Fruit fly (Drosophila melanogaster) whole organism, prepupa: ENCODE data around the gene Bet3.

Experiments used
- Blimp-1 ChIP-seq: fragments of 200-800 bp; sonication (Bioruptor generic); optimal IDR thresholded peaks from 3 replicates; lab custom pipeline; 2017; ENCODE audit warnings: missing biosample characterization, missing genetic modification characterization, mild to moderate bottlenecking, moderate library complexity, missing genetic modification reagents
- CG10631 ChIP-seq: fragments of 200-800 bp; sonication (Bioruptor generic); optimal IDR thresholded peaks from 2 replicates; lab custom pipeline; 2016; ENCODE audit warnings: missing biosample characterization, missing genetic modification characterization
- CG31627 ChIP-seq: fragments of 200-800 bp; sonication (Bioruptor generic); optimal IDR thresholded peaks from 3 replicates; lab custom pipeline; 2016; ENCODE audit warnings: missing biosample characterization, missing genetic modification characterization
- CG4318 ChIP-seq: fragments of 200-800 bp; sonication (Bioruptor generic); optimal IDR thresholded peaks from 3 replicates; lab custom pipeline; 2017; ENCODE audit warnings: missing biosample characterization, mild to moderate bottlenecking, missing genetic modification characterization
- CG6276 ChIP-seq: fragments of 200-800 bp; sonication (Bioruptor generic); optimal IDR thresholded peaks from 2 replicates; lab custom pipeline; 2017; ENCODE audit warnings: missing biosample characterization, mild to moderate bottlenecking, missing genetic modification characterization
- CG8119 ChIP-seq: fragments of 200-800 bp; sonication (Bioruptor generic); IDR thresholded peaks from 3 replicates; pipeline ENCODE4 v1.3.6; 2022; ENCODE audit warnings: missing biosample characterization, missing genetic modification characterization
- CG8319 ChIP-seq: fragments of 200-800 bp; sonication (Bioruptor generic); optimal IDR thresholded peaks from 3 replicates; lab custom pipeline; 2016; ENCODE audit warnings: missing biosample characterization, missing genetic modification characterization
- Met ChIP-seq: fragments of 200-800 bp; sonication (Bioruptor generic); optimal IDR thresholded peaks from 3 replicates; lab custom pipeline; 2016; ENCODE audit warnings: missing biosample characterization, missing genetic modification characterization
- OdsH ChIP-seq: fragments of 200-800 bp; sonication (Bioruptor generic); optimal IDR thresholded peaks from 3 replicates; lab custom pipeline; 2016; ENCODE audit warnings: missing biosample characterization, missing genetic modification characterization
- net ChIP-seq: fragments of 200-800 bp; sonication (Bioruptor generic); optimal IDR thresholded peaks from 3 replicates; lab custom pipeline; 2016; ENCODE audit warnings: missing biosample characterization, missing genetic modification characterization
- topi ChIP-seq: fragments of 200-800 bp; sonication (Bioruptor generic); optimal IDR thresholded peaks from 3 replicates; lab custom pipeline; 2016; ENCODE audit warnings: missing biosample characterization, missing genetic modification characterization
- vri ChIP-seq: fragments of 200-800 bp; sonication (Bioruptor generic); optimal IDR thresholded peaks from 3 replicates; lab custom pipeline; 2016; ENCODE audit warnings: missing biosample characterization, mild to moderate bottlenecking, missing genetic modification characterization

- TF ChIP-seq net (GFP tag; lab: Kevin White, UChicago) = no peak
- no peak for TF ChIP-seq CG4318
- TF ChIP-seq Met = no peak
- no peak for TF ChIP-seq vri (GFP tag; lab: Kevin White, UChicago)
- no peak for TF ChIP-seq CG6276 (GFP tag; lab: Kevin White, UChicago)
- no peak for TF ChIP-seq CG10631 (GFP tag; lab: Kevin White, UChicago)
- no peak for TF ChIP-seq OdsH (GFP tag; lab: Kevin White, UChicago)
- TF ChIP-seq topi (GFP tag; lab: Kevin White, UChicago) = no peak
- no peak for TF ChIP-seq CG8319 (GFP tag; lab: Kevin White, UChicago)
- TF ChIP-seq CG8119 = no peak
- no peak for TF ChIP-seq CG31627
- TF ChIP-seq Blimp-1 = no peak
Measured at dm6 chr3L:9491331-9491730, 49.3 kb upstream of the Bet3 start.
